Fruit fly (Drosophila melanogaster) whole organism, embryonic: Measurements from ENCODE around the gene CG15740.

Source experiments
- BEAF-32 ChIP-seq: fragments of 200-800 bp; sonication (Bioruptor generic); optimal IDR thresholded peaks from 3 replicates; lab custom pipeline; 2017; ENCODE audit warnings: missing biosample characterization, missing genetic modification characterization, mild to moderate bottlenecking, moderate library complexity, missing genetic modification reagents
- CG1024 ChIP-seq: fragments of 200-800 bp; sonication (Bioruptor generic); IDR thresholded peaks from 2 replicates; pipeline ENCODE4 v1.3.6; 2022; ENCODE audit warnings: missing biosample characterization, missing genetic modification characterization
- CG10274 ChIP-seq: fragments of 200-800 bp; sonication (Bioruptor generic); optimal IDR thresholded peaks from 3 replicates; lab custom pipeline; 2017; ENCODE audit warnings: missing biosample characterization, mild to moderate bottlenecking, missing genetic modification characterization
- CG11398 ChIP-seq: fragments of 200-800 bp; sonication (Bioruptor generic); optimal IDR thresholded peaks from 2 replicates; lab custom pipeline; 2016; ENCODE audit warnings: missing biosample characterization, missing genetic modification characterization
- CG11723 ChIP-seq: fragments of 200-800 bp; sonication (Bioruptor generic); optimal IDR thresholded peaks from 2 replicates; lab custom pipeline; 2017; ENCODE audit warnings: missing biosample characterization, mild to moderate bottlenecking, missing genetic modification characterization
- CG12659 ChIP-seq: fragments of 200-800 bp; sonication (Bioruptor generic); optimal IDR thresholded peaks from 3 replicates; lab custom pipeline; 2017; ENCODE audit warnings: mild to moderate bottlenecking, missing biosample characterization, missing genetic modification reagents, missing genetic modification characterization
- CG13424 ChIP-seq: fragments of 200-800 bp; sonication (Bioruptor generic); optimal IDR thresholded peaks from 2 replicates; lab custom pipeline; 2019; ENCODE audit warnings: missing biosample characterization, mild to moderate bottlenecking, missing genetic modification characterization, moderate library complexity
- CG14965 ChIP-seq: fragments of 200-800 bp; sonication (Bioruptor generic); optimal IDR thresholded peaks from 2 replicates; lab custom pipeline; 2016; ENCODE audit warnings: missing biosample characterization, missing genetic modification characterization, borderline replicate concordance
- CG15479 ChIP-seq: fragments of 200-800 bp; sonication (Bioruptor generic); optimal IDR thresholded peaks from 3 replicates; lab custom pipeline; 2019; ENCODE audit warnings: missing biosample characterization, mild to moderate bottlenecking, missing genetic modification characterization, moderate library complexity
- CG2120 ChIP-seq: fragments of 200-800 bp; sonication (Bioruptor generic); optimal IDR thresholded peaks from 3 replicates; lab custom pipeline; 2016; ENCODE audit warnings: missing biosample characterization, missing genetic modification characterization
- CG2712 ChIP-seq: fragments of 200-800 bp; optimal IDR thresholded peaks from 3 replicates; lab custom pipeline; 2019; ENCODE audit warnings: missing biosample characterization, mild to moderate bottlenecking, missing genetic modification characterization, moderate library complexity
- CG31365 ChIP-seq: fragments of 200-800 bp; sonication (Bioruptor generic); optimal IDR thresholded peaks from 2 replicates; lab custom pipeline; 2018; ENCODE audit warnings: missing biosample characterization, mild to moderate bottlenecking, missing genetic modification characterization
- CG3163 ChIP-seq: fragments of 200-800 bp; sonication (Bioruptor generic); optimal IDR thresholded peaks from 3 replicates; lab custom pipeline; 2016; ENCODE audit warnings: missing biosample characterization, missing genetic modification characterization
- CG34376 ChIP-seq: fragments of 200-800 bp; sonication (Bioruptor generic); optimal IDR thresholded peaks from 2 replicates; lab custom pipeline; 2018; ENCODE audit warnings: missing biosample characterization, mild to moderate bottlenecking, missing genetic modification characterization
- CG4404 ChIP-seq: fragments of 200-800 bp; sonication (Bioruptor generic); IDR thresholded peaks from 2 replicates; pipeline ENCODE4 v1.3.6; 2022; ENCODE audit warnings: missing biosample characterization, missing genetic modification characterization
- CG6175 ChIP-seq: fragments of 200-800 bp; sonication (Bioruptor generic); IDR thresholded peaks from 3 replicates; pipeline ENCODE4 v1.3.6; 2022; ENCODE audit warnings: missing biosample characterization, missing genetic modification characterization
- CG6765 ChIP-seq: fragments of 200-800 bp; sonication (Bioruptor generic); optimal IDR thresholded peaks from 3 replicates; lab custom pipeline; 2017; ENCODE audit warnings: missing biosample characterization, mild to moderate bottlenecking, missing genetic modification characterization
- CG7372 ChIP-seq: fragments of 200-800 bp; sonication (Bioruptor generic); IDR thresholded peaks from 2 replicates; pipeline ENCODE4 v1.3.6; 2022; ENCODE audit warnings: missing biosample characterization, missing genetic modification characterization
- CG7556 ChIP-seq: fragments of 200-800 bp; sonication (Bioruptor generic); optimal IDR thresholded peaks from 2 replicates; lab custom pipeline; 2017; ENCODE audit warnings: missing biosample characterization, mild to moderate bottlenecking, missing genetic modification characterization
- CG9727 ChIP-seq: fragments of 200-800 bp; sonication (Bioruptor generic); optimal IDR thresholded peaks from 3 replicates; lab custom pipeline; 2017; ENCODE audit warnings: missing biosample characterization, mild to moderate bottlenecking, missing genetic modification characterization
- D19A ChIP-seq: fragments of 200-800 bp; optimal IDR thresholded peaks from 3 replicates; lab custom pipeline; 2019; ENCODE audit warnings: missing biosample characterization, mild to moderate bottlenecking, missing genetic modification characterization, moderate library complexity
- Deaf1 ChIP-seq: fragments of 200-800 bp; optimal IDR thresholded peaks from 3 replicates; lab custom pipeline; 2019; ENCODE audit warnings: missing biosample characterization, mild to moderate bottlenecking, missing genetic modification characterization, moderate library complexity
- Dll ChIP-seq: fragments of 200-800 bp; sonication (Bioruptor generic); IDR thresholded peaks from 4 replicates; pipeline ENCODE4 v1.3.6; 2022; ENCODE audit warnings: missing biosample characterization, missing genetic modification characterization; ENCODE audit not compliant: partially characterized antibody
- Drgx ChIP-seq: fragments of 200-800 bp; sonication (Bioruptor generic); IDR thresholded peaks from 2 replicates; pipeline ENCODE4 v1.3.6; 2022; ENCODE audit warnings: missing biosample characterization, missing genetic modification characterization
- Lhr ChIP-seq: fragments of 200-800 bp; sonication (Bioruptor generic); optimal IDR thresholded peaks from 3 replicates; lab custom pipeline; 2017; ENCODE audit warnings: mild to moderate bottlenecking, missing biosample characterization, missing genetic modification reagents, missing genetic modification characterization
- MESR4 ChIP-seq: fragments of 200-800 bp; sonication (Bioruptor generic); optimal IDR thresholded peaks from 2 replicates; lab custom pipeline; 2018; ENCODE audit warnings: missing biosample characterization, mild to moderate bottlenecking, missing genetic modification characterization, moderate library complexity
- Oli ChIP-seq: fragments of 200-800 bp; sonication (Bioruptor generic); optimal IDR thresholded peaks from 2 replicates; lab custom pipeline; 2018; ENCODE audit warnings: missing biosample characterization, mild to moderate bottlenecking, missing genetic modification characterization, moderate library complexity
- ac ChIP-seq: fragments of 200-800 bp; sonication (Bioruptor generic); optimal IDR thresholded peaks from 3 replicates; lab custom pipeline; 2017; ENCODE audit warnings: missing biosample characterization, mild to moderate bottlenecking, missing genetic modification characterization
- bowl ChIP-seq: fragments of 200-800 bp; sonication (Bioruptor generic); IDR thresholded peaks from 2 replicates; pipeline ENCODE4 v1.3.6; 2022; ENCODE audit warnings: missing biosample characterization, missing genetic modification characterization
- caup ChIP-seq: fragments of 200-800 bp; sonication (Bioruptor generic); optimal IDR thresholded peaks from 3 replicates; lab custom pipeline; 2017; ENCODE audit warnings: missing biosample characterization, mild to moderate bottlenecking, missing genetic modification characterization, moderate library complexity; ENCODE audit not compliant: severe bottlenecking
- crp ChIP-seq, 2 experiments: fragments of 200-800 bp; sonication (Bioruptor generic); optimal IDR thresholded peaks; 2 replicates in 1 of 2; 3 replicates in 1 of 2; lab custom pipeline; 2017; ENCODE audit warnings: missing biosample characterization in 2 of 2, missing genetic modification characterization in 2 of 2, mild to moderate bottlenecking in 1 of 2, moderate library complexity in 1 of 2
- cwo ChIP-seq: fragments of 200-800 bp; sonication (Bioruptor generic); optimal IDR thresholded peaks from 3 replicates; lab custom pipeline; 2017; ENCODE audit warnings: missing biosample characterization, missing genetic modification characterization, mild to moderate bottlenecking, moderate library complexity, missing genetic modification reagents
- da ChIP-seq: fragments of 200-800 bp; sonication (Bioruptor generic); optimal IDR thresholded peaks from 2 replicates; lab custom pipeline; 2016; ENCODE audit warnings: missing biosample characterization, missing genetic modification characterization
- dmrt11E ChIP-seq: fragments of 200-800 bp; sonication (Bioruptor generic); optimal IDR thresholded peaks from 3 replicates; lab custom pipeline; 2018; ENCODE audit warnings: missing biosample characterization, mild to moderate bottlenecking, missing genetic modification characterization, moderate library complexity
- ewg ChIP-seq: fragments of 200-800 bp; sonication (Bioruptor generic); optimal IDR thresholded peaks from 3 replicates; lab custom pipeline; 2017; ENCODE audit warnings: mild to moderate bottlenecking, missing biosample characterization, missing genetic modification reagents, missing genetic modification characterization
- gce ChIP-seq: fragments of 200-800 bp; sonication (Bioruptor generic); IDR thresholded peaks from 3 replicates; pipeline ENCODE4 v1.3.6; 2022; ENCODE audit warnings: missing biosample characterization, missing genetic modification characterization
- gcm2 ChIP-seq: fragments of 200-800 bp; sonication (Bioruptor generic); optimal IDR thresholded peaks from 2 replicates; lab custom pipeline; 2016; ENCODE audit warnings: missing biosample characterization, missing genetic modification characterization
- gfzf ChIP-seq: fragments of 200-800 bp; sonication (Bioruptor generic); optimal IDR thresholded peaks from 2 replicates; lab custom pipeline; 2016; ENCODE audit warnings: missing biosample characterization, mild to moderate bottlenecking, missing genetic modification characterization, moderate library complexity
- kni ChIP-seq: fragments of 200-800 bp; sonication (Bioruptor generic); optimal IDR thresholded peaks from 3 replicates; lab custom pipeline; 2017; ENCODE audit warnings: mild to moderate bottlenecking, missing biosample characterization, missing genetic modification reagents, missing genetic modification characterization
- lab ChIP-seq: fragments of 200-800 bp; sonication (Bioruptor generic); optimal IDR thresholded peaks from 3 replicates; lab custom pipeline; 2017; ENCODE audit warnings: missing biosample characterization, missing genetic modification characterization, mild to moderate bottlenecking, moderate library complexity, missing genetic modification reagents
- nerfin-2 ChIP-seq: fragments of 200-800 bp; sonication (Bioruptor generic); IDR thresholded peaks from 2 replicates; pipeline ENCODE4 v1.3.6; 2022; ENCODE audit warnings: missing biosample characterization, missing genetic modification characterization; ENCODE audit not compliant: partially characterized antibody
- nmo ChIP-seq: fragments of 200-800 bp; sonication (Bioruptor generic); optimal IDR thresholded peaks from 2 replicates; lab custom pipeline; 2018; ENCODE audit warnings: missing biosample characterization, mild to moderate bottlenecking, missing genetic modification characterization, moderate library complexity
- onecut ChIP-seq: fragments of 200-800 bp; sonication (Bioruptor generic); IDR thresholded peaks from 2 replicates; pipeline ENCODE4 v1.3.6; 2022; ENCODE audit warnings: missing biosample characterization, missing genetic modification characterization
- peb ChIP-seq: fragments of 200-800 bp; sonication (Bioruptor generic); IDR thresholded peaks from 2 replicates; pipeline ENCODE4 v1.3.6; 2022; ENCODE audit warnings: missing biosample characterization, missing genetic modification characterization
- ro ChIP-seq: fragments of 200-800 bp; sonication (Bioruptor generic); IDR thresholded peaks from 2 replicates; pipeline ENCODE4 v1.3.6; 2022; ENCODE audit warnings: missing biosample characterization, missing genetic modification characterization
- salm ChIP-seq: fragments of 200-800 bp; sonication (Bioruptor generic); optimal IDR thresholded peaks from 2 replicates; lab custom pipeline; 2018; ENCODE audit warnings: missing biosample characterization, mild to moderate bottlenecking, missing genetic modification characterization
- vfl ChIP-seq: fragments of 200-800 bp; sonication (Bioruptor generic); optimal IDR thresholded peaks from 2 replicates; lab custom pipeline; 2016; ENCODE audit warnings: missing biosample characterization, missing genetic modification characterization

The CG15740 gene

DNA sequence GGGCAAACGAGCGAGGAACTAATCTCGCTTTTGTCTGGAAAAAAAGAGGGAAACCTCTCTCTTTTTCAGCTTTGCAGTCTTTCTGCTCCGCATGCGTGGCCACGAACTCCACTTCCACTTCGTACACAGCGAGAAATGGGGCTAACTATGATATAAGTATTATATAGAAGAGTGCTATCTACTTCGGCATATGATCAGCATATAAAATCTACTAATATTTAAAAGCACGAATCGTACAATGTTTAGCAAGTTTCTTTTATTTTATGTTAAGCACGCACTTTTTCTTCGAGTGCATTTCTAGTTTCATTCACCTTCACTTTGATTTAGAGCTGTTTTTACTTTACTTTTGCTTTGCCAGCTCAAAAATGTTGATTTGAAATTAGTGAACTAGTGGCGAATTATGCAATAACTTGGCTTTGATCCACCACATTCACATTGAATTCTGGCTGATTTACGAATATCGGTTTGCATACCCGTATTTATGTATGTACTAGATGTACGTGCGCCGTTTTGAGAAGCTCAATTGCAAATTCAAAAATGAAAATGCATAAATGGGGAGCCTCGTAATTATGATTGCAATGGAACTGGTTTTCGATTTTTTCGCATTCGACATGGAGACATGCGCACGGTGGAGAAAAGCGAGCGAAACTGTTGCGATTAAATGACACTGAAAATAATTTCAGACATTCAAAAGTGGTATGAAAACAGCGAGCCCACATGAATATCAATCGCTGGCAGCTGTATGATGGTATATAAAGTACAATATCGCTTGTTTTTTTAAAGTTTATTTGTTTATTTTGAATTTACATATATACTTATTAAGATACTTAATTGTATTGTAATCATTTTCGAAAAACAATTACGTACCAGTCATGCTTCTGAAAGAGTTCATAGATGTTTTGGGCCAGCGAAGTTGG lies 11.9 kb upstream of the CG15740 start (continued):
- TF ChIP-seq CG4404 (0 out of 2 replicates have a peak, but pooled peaks have one; percentile 39), gcm2 (no peak), CG9727 (GFP tag; lab: Kevin White, UChicago) (peak; percentile 74), kni (GFP tag; lab: Kevin White, UChicago) (no peak), CG11723 (GFP tag; lab: Kevin White, UChicago) (peak; percentile 36), CG15479 (GFP tag; lab: Kevin White, UChicago) (no peak), ac (peak; percentile 12), CG2712 (tag; lab: Kevin White, UChicago) (peak; percentile 94), CG2120 (peak; percentile 49), D19A (no peak), peb (peak; percentile 73; the same call in 1 of the 2 replicates), dmrt11E (tag; lab: Kevin White, UChicago) (peak; percentile 74), nerfin-2 (GFP tag; lab: Robert Waterston, UW) (no peak), CG34376 (GFP tag; lab: Kevin White, UChicago) (no peak), CG3163 (no peak), Dll (GFP tag; lab: Robert Waterston, UW) (no peak), gfzf (GFP tag; lab: Kevin White, UChicago) (no peak), da (GFP tag; lab: Kevin White, UChicago) (no peak), gce (GFP tag; lab: Robert Waterston, UW) (peak; percentile 91; the same call in 2 of the 3 replicates), crp (GFP tag; optimal IDR thresholded peaks at IDR 0.05; lab: Kevin White, UChicago) (no peak), vfl (GFP tag; lab: Kevin White, UChicago) (peak; percentile 5), CG12659 (GFP tag; lab: Kevin White, UChicago) (peak; percentile 64), caup (GFP tag; lab: Kevin White, UChicago) (peak; percentile 23), nmo (peak; percentile 90), CG14965 (GFP tag; lab: Kevin White, UChicago) (no peak), ewg (GFP tag; lab: Kevin White, UChicago) (peak; percentile 51), Deaf1 (tag; lab: Kevin White, UChicago) (no peak), ro (GFP tag; lab: Robert Waterston, UW) (no peak), CG1024 (0 out of 2 replicates have a peak, but pooled peaks have one; percentile 40), CG11398 (no peak), bowl (GFP tag; lab: Robert Waterston, UW) (peak; percentile 36; the same call in 1 of the 2 replicates), lab (peak; percentile 70), CG10274 (GFP tag; lab: Kevin White, UChicago) (peak; percentile 31), CG6765 (no peak), cwo (GFP tag; lab: Kevin White, UChicago) (peak; percentile 46), Lhr (peak; percentile 42), salm (tag; lab: Kevin White, UChicago) (peak; percentile 17), onecut (GFP tag; lab: Robert Waterston, UW) (peak; percentile 85), CG13424 (tag; lab: Kevin White, UChicago) (peak; percentile 77), BEAF-32 (GFP tag; lab: Kevin White, UChicago) (no peak), CG6175 (GFP tag; lab: Robert Waterston, UW) (peak; percentile 27; the same call in 1 of the 3 replicates), MESR4 (GFP tag; lab: Kevin White, UChicago) (no peak), Drgx (GFP tag; lab: Robert Waterston, UW) (peak; percentile 96), CG7556 (peak; percentile 58), Oli (tag; lab: Kevin White, UChicago) (peak; percentile 71), CG31365 (tag; lab: Kevin White, UChicago) (peak; percentile 16), CG7372 (peak; percentile 78)
